Worm (Caenorhabditis elegans) whole organism, L2 larva: Measurements from ENCODE around the gene cyk-1.

ENCODE experiments used
- F13H6.1 ChIP-seq: sonication (generic microtip); optimal IDR thresholded peaks from 2 replicates; lab custom pipeline; 2016; ENCODE audit warnings: missing genetic modification characterization, missing compliant biosample characterization
- R02D3.7 ChIP-seq: fragments of 150-350 bp; optimal IDR thresholded peaks from 2 replicates; lab custom pipeline; 2014; ENCODE audit warnings: missing biosample characterization, missing genetic modification characterization
- aly-2 ChIP-seq: fragments of 150-350 bp; optimal IDR thresholded peaks from 2 replicates; lab custom pipeline; 2014; ENCODE audit warnings: missing biosample characterization, missing genetic modification characterization
- ama-1 ChIP-seq: fragments of 150-350 bp; optimal IDR thresholded peaks from 2 replicates; lab custom pipeline; 2018; ENCODE audit warnings: inconsistent platforms
- elt-3 ChIP-seq: sonication (generic microtip); optimal IDR thresholded peaks from 2 replicates; lab custom pipeline; 2017; ENCODE audit warnings: missing biosample characterization, missing genetic modification characterization
- fos-1 ChIP-seq: fragments of 150-350 bp; optimal IDR thresholded peaks from 2 replicates; lab custom pipeline; 2014; ENCODE audit warnings: missing biosample characterization, missing genetic modification characterization
- nhr-6 ChIP-seq: fragments of 150-350 bp; optimal IDR thresholded peaks from 2 replicates; lab custom pipeline; 2014; ENCODE audit warnings: missing biosample characterization, missing genetic modification characterization

DNA sequence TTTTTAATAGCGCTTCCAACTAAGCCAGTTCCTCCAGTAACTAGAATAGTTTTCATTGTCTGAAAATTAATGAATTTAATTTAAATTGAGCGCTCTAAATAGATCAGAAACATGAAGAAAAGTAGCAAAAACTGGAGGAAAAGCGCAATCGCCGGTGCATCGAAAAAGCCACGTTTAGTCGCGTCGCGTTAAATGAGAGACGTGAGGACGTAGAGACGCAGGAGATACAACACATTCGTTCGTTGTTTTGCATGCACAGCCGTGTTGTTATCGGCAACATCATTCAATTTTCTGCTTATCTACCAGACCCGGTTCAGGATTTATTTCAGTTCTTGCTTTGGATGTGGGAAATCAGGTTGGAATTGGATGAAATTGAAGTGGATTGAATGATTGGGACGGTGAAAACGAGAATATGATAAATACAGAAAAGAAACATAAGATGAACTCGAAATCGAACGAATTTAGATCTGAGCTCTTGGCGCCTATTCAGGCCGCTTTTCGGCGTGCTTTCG lies 38.4 kb upstream of the cyk-1 start, which contains the start of gene ger-1:
- TF ChIP-seq R02D3.7 (tag; lab: Kevin White, UChicago): no peak
- no peak for TF ChIP-seq fos-1 (tag; lab: Kevin White, UChicago)
- TF ChIP-seq aly-2 (tag; lab: Kevin White, UChicago): no peak
- no peak for TF ChIP-seq F13H6.1 (tag; lab: Kevin White, UChicago)
- no peak for TF ChIP-seq nhr-6 (tag; lab: Kevin White, UChicago)
- TF ChIP-seq elt-3 (tag; lab: Kevin White, UChicago): no peak
- TF ChIP-seq ama-1 (lab: Kevin White, UChicago): no peak
